Worm (Caenorhabditis elegans) whole organism, L4 larva: Measurements from ENCODE around the gene F40G9.14.

Experiments
- D1046.2 ChIP-seq: fragments of 200-800 bp; sonication (Bioruptor generic); IDR thresholded peaks from 2 replicates; pipeline ENCODE4 v1.3.6; 2022; ENCODE audit warnings: missing genetic modification characterization, missing compliant biosample characterization
- F37D6.2 ChIP-seq: sonication (generic microtip); optimal IDR thresholded peaks from 2 replicates; lab custom pipeline; 2016; ENCODE audit warnings: mild to moderate bottlenecking, missing genetic modification characterization, missing compliant biosample characterization
- F44E2.7 ChIP-seq: fragments of 200-800 bp; sonication (Bioruptor generic); IDR thresholded peaks from 2 replicates; pipeline ENCODE4 v2.1.2; 2022; ENCODE audit warnings: missing genetic modification characterization, missing compliant biosample characterization
- R02D3.7 ChIP-seq: fragments of 150-350 bp; sonication (generic microtip); optimal IDR thresholded peaks from 3 replicates; lab custom pipeline; 2014; ENCODE audit warnings: missing biosample characterization, missing genetic modification characterization
- T20F7.1 ChIP-seq: fragments of 200-800 bp; sonication (Bioruptor generic); optimal IDR thresholded peaks from 2 replicates; lab custom pipeline; 2018; ENCODE audit warnings: mild to moderate bottlenecking, missing genetic modification characterization, missing compliant biosample characterization
- Y48G9A.11 ChIP-seq: fragments of 200-800 bp; sonication (Bioruptor generic); IDR thresholded peaks from 2 replicates; pipeline ENCODE4 v1.3.6; 2022; ENCODE audit warnings: missing genetic modification reagents, missing genetic modification characterization, missing compliant biosample characterization
- Y5F2A.4 ChIP-seq: fragments of 200-800 bp; sonication (Bioruptor generic); optimal IDR thresholded peaks from 2 replicates; lab custom pipeline; 2018; ENCODE audit warnings: mild to moderate bottlenecking, missing genetic modification characterization, missing compliant biosample characterization
- ZK546.5 ChIP-seq, 2 experiments: sonication (generic microtip); optimal IDR thresholded peaks; 2 replicates each; lab custom pipeline; 2017; ENCODE audit warnings: missing biosample characterization in 2 of 2, missing genetic modification characterization in 2 of 2
- ceh-20 ChIP-seq: fragments of 200-800 bp; sonication (Bioruptor generic); IDR thresholded peaks from 2 replicates; pipeline ENCODE4 v1.3.6; 2022; ENCODE audit warnings: missing genetic modification reagents, missing genetic modification characterization, missing compliant biosample characterization
- ceh-32 ChIP-seq: sonication (generic microtip); optimal IDR thresholded peaks from 2 replicates; lab custom pipeline; 2016; ENCODE audit warnings: mild to moderate bottlenecking, missing genetic modification characterization, missing compliant biosample characterization; ENCODE audit not compliant: poor library complexity
- ctbp-1 ChIP-seq: fragments of 200-800 bp; sonication (Bioruptor generic); IDR thresholded peaks from 2 replicates; pipeline ENCODE4 v1.3.6; 2022; ENCODE audit warnings: missing genetic modification reagents, missing genetic modification characterization, missing compliant biosample characterization
- daf-12 ChIP-seq: fragments of 150-350 bp; optimal IDR thresholded peaks from 2 replicates; lab custom pipeline; 2014; ENCODE audit warnings: missing biosample characterization, missing genetic modification reagents, missing genetic modification characterization
- daf-16 ChIP-seq, 3 experiments: sonication (generic microtip); optimal IDR thresholded peaks; 2 replicates each; lab custom pipeline; 2016 to 2017; ENCODE audit warnings: missing genetic modification characterization in 3 of 3, missing genetic modification reagents in 3 of 3, mild to moderate bottlenecking in 2 of 3, missing compliant biosample characterization in 2 of 3, missing biosample characterization in 1 of 3, moderate library complexity in 1 of 3
- dmd-6 ChIP-seq: fragments of 200-800 bp; sonication (Bioruptor generic); IDR thresholded peaks from 2 replicates; pipeline ENCODE4 v1.3.6; 2022; ENCODE audit warnings: missing genetic modification reagents, missing genetic modification characterization, missing compliant biosample characterization
- dmd-9 ChIP-seq: fragments of 200-800 bp; sonication (Bioruptor generic); IDR thresholded peaks from 2 replicates; pipeline ENCODE4 v1.3.6; 2022; ENCODE audit warnings: missing genetic modification reagents, missing genetic modification characterization, missing compliant biosample characterization
- dpl-1 ChIP-seq: fragments of 150-350 bp; optimal IDR thresholded peaks from 2 replicates; lab custom pipeline; 2014; ENCODE audit warnings: missing biosample characterization, missing genetic modification reagents, missing genetic modification characterization
- duxl-1 ChIP-seq: sonication (generic microtip); optimal IDR thresholded peaks from 2 replicates; lab custom pipeline; 2016; ENCODE audit warnings: mild to moderate bottlenecking, missing genetic modification characterization, moderate library complexity, missing compliant biosample characterization; ENCODE audit not compliant: poor library complexity
- dve-1 ChIP-seq: sonication (generic microtip); optimal IDR thresholded peaks from 2 replicates; lab custom pipeline; 2017; ENCODE audit warnings: antibody characterized with exemption, mild to moderate bottlenecking, missing genetic modification characterization, missing compliant biosample characterization; ENCODE audit not compliant: insufficient read depth
- egl-27 ChIP-seq: sonication (generic microtip); optimal IDR thresholded peaks from 3 replicates; lab custom pipeline; 2017; ENCODE audit warnings: missing biosample characterization, missing genetic modification reagents, missing genetic modification characterization
- egl-43 ChIP-seq: fragments of 200-800 bp; sonication (Bioruptor generic); IDR thresholded peaks from 2 replicates; pipeline ENCODE4 v1.3.6; 2022; ENCODE audit warnings: missing genetic modification reagents, missing genetic modification characterization, missing compliant biosample characterization
- hif-1 ChIP-seq, 2 experiments: sonication (generic microtip); optimal IDR thresholded peaks; 2 replicates each; lab custom pipeline; 2016 to 2017; ENCODE audit warnings: missing compliant biosample characterization in 2 of 2, missing genetic modification characterization in 2 of 2, missing genetic modification reagents in 2 of 2, missing genotype in 2 of 2, mild to moderate bottlenecking in 1 of 2
- hlh-11 ChIP-seq: fragments of 200-800 bp; sonication (Bioruptor generic); optimal IDR thresholded peaks from 2 replicates; lab custom pipeline; 2018; ENCODE audit warnings: mild to moderate bottlenecking, missing genetic modification characterization, missing compliant biosample characterization
- lin-38 ChIP-seq: fragments of 200-800 bp; sonication (Bioruptor generic); IDR thresholded peaks from 2 replicates; pipeline ENCODE4 v1.3.6; 2022; ENCODE audit warnings: missing genetic modification reagents, missing genetic modification characterization, missing compliant biosample characterization
- lir-3 ChIP-seq: sonication (generic microtip); optimal IDR thresholded peaks from 2 replicates; lab custom pipeline; 2016; ENCODE audit warnings: mild to moderate bottlenecking, missing genetic modification characterization, missing compliant biosample characterization
- madf-9 ChIP-seq: fragments of 200-800 bp; sonication (Bioruptor generic); conservative IDR thresholded peaks from 2 replicates; pipeline ENCODE4 v1.3.6; 2022; ENCODE audit warnings: missing genetic modification reagents, missing genetic modification characterization, missing compliant biosample characterization
- mep-1 ChIP-seq: fragments of 150-350 bp; sonication (generic microtip); optimal IDR thresholded peaks from 3 replicates; lab custom pipeline; 2014; ENCODE audit warnings: missing biosample characterization, missing genetic modification characterization
- mxl-2 ChIP-seq: fragments of 200-800 bp; sonication (Bioruptor generic); conservative IDR thresholded peaks from 2 replicates; pipeline ENCODE4 v1.3.6; 2022; ENCODE audit warnings: missing genetic modification reagents, missing genetic modification characterization, missing compliant biosample characterization
- nhr-102 ChIP-seq: sonication (generic microtip); optimal IDR thresholded peaks from 2 replicates; lab custom pipeline; 2016; ENCODE audit warnings: mild to moderate bottlenecking, missing genetic modification characterization, moderate library complexity, missing compliant biosample characterization
- nhr-11 ChIP-seq: fragments of 150-350 bp; optimal IDR thresholded peaks from 2 replicates; lab custom pipeline; 2014; ENCODE audit warnings: missing biosample characterization, missing genetic modification characterization
- nhr-28 ChIP-seq: fragments of 150-350 bp; optimal IDR thresholded peaks from 2 replicates; lab custom pipeline; 2014; ENCODE audit warnings: missing biosample characterization, missing genetic modification characterization
- pha-4 ChIP-seq, 2 experiments: fragments of 150-350 bp in 1 of 2; fragments of 200-800 bp in 1 of 2; sonication (Bioruptor generic) in 1 of 2; IDR thresholded peaks in 1 of 2; optimal IDR thresholded peaks in 1 of 2; 2 replicates each; pipeline versions ENCODE4 v1.3.6 to Lab custom; 2014 to 2022; ENCODE audit warnings: missing genetic modification characterization in 2 of 2, missing genetic modification reagents in 2 of 2, missing biosample characterization in 1 of 2, missing compliant biosample characterization in 1 of 2
- pqm-1 ChIP-seq: sonication (generic microtip); optimal IDR thresholded peaks from 2 replicates; lab custom pipeline; 2017; ENCODE audit warnings: missing biosample characterization, missing genetic modification characterization
- rbr-2 ChIP-seq: sonication (generic microtip); optimal IDR thresholded peaks from 2 replicates; lab custom pipeline; 2016; ENCODE audit warnings: missing genotype, missing genetic modification characterization, missing compliant biosample characterization
- saeg-2 ChIP-seq: fragments of 200-800 bp; sonication (Bioruptor generic); IDR thresholded peaks from 2 replicates; pipeline ENCODE4 v1.3.6; 2022; ENCODE audit warnings: missing genetic modification reagents, missing genetic modification characterization, missing compliant biosample characterization
- sdz-12 ChIP-seq: fragments of 200-800 bp; sonication (Bioruptor generic); optimal IDR thresholded peaks from 2 replicates; lab custom pipeline; 2018; ENCODE audit warnings: mild to moderate bottlenecking, missing genetic modification characterization, missing compliant biosample characterization
- set-16 ChIP-seq: fragments of 200-800 bp; sonication (Bioruptor generic); IDR thresholded peaks from 2 replicates; pipeline ENCODE4 v1.3.6; 2022; ENCODE audit warnings: missing genetic modification reagents, missing genetic modification characterization, missing compliant biosample characterization
- snpc-1.2 ChIP-seq: fragments of 200-800 bp; sonication (Bioruptor generic); IDR thresholded peaks from 2 replicates; pipeline ENCODE4 v1.3.6; 2022; ENCODE audit warnings: missing genetic modification reagents, missing genetic modification characterization, missing compliant biosample characterization
- spr-3 ChIP-seq: fragments of 200-800 bp; sonication (Bioruptor generic); optimal IDR thresholded peaks from 2 replicates; lab custom pipeline; 2018; ENCODE audit warnings: mild to moderate bottlenecking, missing genetic modification characterization, missing compliant biosample characterization
- unc-62 ChIP-seq, 3 experiments: fragments of 150-350 bp in 1 of 3; sonication (generic microtip); optimal IDR thresholded peaks in 2 of 3; peaks in 1 of 3; 1 replicate in 1 of 3; 2 replicates in 2 of 3; lab custom pipeline; 2014 to 2017; ENCODE audit warnings: missing biosample characterization in 3 of 3, missing genetic modification characterization in 3 of 3, missing genetic modification reagents in 3 of 3, missing genotype in 1 of 3
- zfp-3 ChIP-seq: fragments of 200-800 bp; sonication (Bioruptor generic); conservative IDR thresholded peaks from 2 replicates; pipeline ENCODE4 v1.3.6; 2022; ENCODE audit warnings: missing genetic modification reagents, missing genetic modification characterization, missing compliant biosample characterization
- zip-11 ChIP-seq: fragments of 200-800 bp; sonication (Bioruptor generic); IDR thresholded peaks from 2 replicates; pipeline ENCODE4 v1.3.6; 2022; ENCODE audit warnings: missing genetic modification characterization, missing compliant biosample characterization
- ztf-11 ChIP-seq: fragments of 150-350 bp; optimal IDR thresholded peaks from 2 replicates; lab custom pipeline; 2014; ENCODE audit warnings: missing biosample characterization, missing genetic modification characterization

F40G9.14 gene

ce11 chrIII:151084-151483 is 26.5 kb downstream of the F40G9.14 start:
- TF ChIP-seq R02D3.7 (tag; lab: Kevin White, UChicago): no peak
- TF ChIP-seq set-16 (GFP tag; lab: Robert Waterston, UW): peak; percentile 81
- TF ChIP-seq, all 104 proteins: peak for 1

- TF ChIP-seq ceh-20: no peak
- TF ChIP-seq unc-62 (GFP tag; optimal IDR thresholded peaks at IDR 0.05 in 1 of 2; lab: Kevin White, UChicago): peak in 1 of 2 experiments; percentile 60
- no peak for TF ChIP-seq unc-62 (tag; optimal IDR thresholded peaks at IDR 0.05; lab: Kevin White, UChicago)
Measured at ce11 chrIII:149132-149531, 28.5 kb downstream of the F40G9.14 start.

- TF ChIP-seq nhr-28: peak; percentile 66
- no peak for TF ChIP-seq rbr-2 (tag; lab: Kevin White, UChicago)
- no peak for TF ChIP-seq lir-3 (tag; lab: Kevin White, UChicago)
- TF ChIP-seq lin-38 (GFP tag; lab: Robert Waterston, UW): no peak
- TF ChIP-seq ztf-11 (tag; lab: Kevin White, UChicago): no peak
- TF ChIP-seq hif-1 (tag; optimal IDR thresholded peaks at IDR 0.05; lab: Kevin White, UChicago): no peak
- TF ChIP-seq pha-4 (GFP tag; IDR thresholded peaks at IDR 0.05; lab: Robert Waterston, UW): no peak
- no peak for TF ChIP-seq pha-4 (tag; optimal IDR thresholded peaks at IDR 0.05; lab: Kevin White, UChicago)
- TF ChIP-seq zfp-3 (GFP tag; lab: Robert Waterston, UW): no peak
- TF ChIP-seq mep-1 (tag; lab: Kevin White, UChicago): no peak
- TF ChIP-seq dve-1: peak; percentile 66
- TF ChIP-seq Y48G9A.11 (GFP tag; lab: Robert Waterston, UW): no peak
- no peak for TF ChIP-seq ceh-32 (tag; lab: Kevin White, UChicago)
- TF ChIP-seq egl-27 (tag; lab: Kevin White, UChicago): no peak
- no peak for TF ChIP-seq sdz-12 (GFP tag; lab: Kevin White, UChicago)
- no peak for TF ChIP-seq ZK546.5 (tag; optimal IDR thresholded peaks at IDR 0.05; lab: Kevin White, UChicago)
- no peak for TF ChIP-seq madf-9 (GFP tag; lab: Robert Waterston, UW)
- no peak for TF ChIP-seq egl-43 (GFP tag; lab: Robert Waterston, UW)
- TF ChIP-seq snpc-1.2: no peak
- TF ChIP-seq hlh-11 (tag; lab: Kevin White, UChicago): peak; percentile 15
- no peak for TF ChIP-seq F37D6.2 (tag; lab: Kevin White, UChicago)
- TF ChIP-seq pqm-1 (tag; lab: Kevin White, UChicago): peak; percentile 63
- no peak for TF ChIP-seq saeg-2 (GFP tag; lab: Robert Waterston, UW)
- no peak for TF ChIP-seq nhr-11 (tag; lab: Kevin White, UChicago)
- TF ChIP-seq nhr-102 (tag; lab: Kevin White, UChicago): no peak
- no peak for TF ChIP-seq mxl-2 (GFP tag; lab: Robert Waterston, UW)
- TF ChIP-seq dpl-1 (GFP tag; lab: Kevin White, UChicago): no peak
- TF ChIP-seq spr-3 (GFP tag; lab: Kevin White, UChicago): no peak
- TF ChIP-seq dmd-6 (GFP tag; lab: Robert Waterston, UW): peak; percentile 34; the same call in 1 of the 2 replicates
- TF ChIP-seq dmd-9 (GFP tag; lab: Robert Waterston, UW): no peak
- no peak for TF ChIP-seq zip-11 (GFP tag; lab: Robert Waterston, UW)
- no peak for TF ChIP-seq duxl-1 (tag; lab: Kevin White, UChicago)
- TF ChIP-seq F44E2.7 (GFP tag; lab: Robert Waterston, UW): no peak
- no peak for TF ChIP-seq daf-12 (tag; lab: Kevin White, UChicago)
- TF ChIP-seq ctbp-1 (GFP tag; lab: Robert Waterston, UW): no peak
- TF ChIP-seq Y5F2A.4 (GFP tag; lab: Kevin White, UChicago): no peak
- peak; percentile 33 for TF ChIP-seq T20F7.1
- no peak for TF ChIP-seq daf-16 (GFP tag; optimal IDR thresholded peaks at IDR 0.05; lab: Kevin White, UChicago)
- peak; percentile 46 for TF ChIP-seq daf-16 (tag; optimal IDR thresholded peaks at IDR 0.05; lab: Kevin White, UChicago)
- TF ChIP-seq D1046.2 (GFP tag; lab: Robert Waterston, UW): no peak
Measured at ce11 chrIII:147570-148076, 30.0 kb downstream of the F40G9.14 start, which contains the start of gene sqst-5. TSS of gene sqst-5 (minus strand) at chrIII:147620.
